Worm (Caenorhabditis elegans) whole organism, young adult: ENCODE measurements around the gene nol-6.

Experiments
- F33H1.4 ChIP-seq: fragments of 200-800 bp; sonication (Bioruptor generic); IDR thresholded peaks from 2 replicates; pipeline ENCODE4 v1.3.6; 2022; ENCODE audit warnings: missing genetic modification reagents, missing genetic modification characterization, missing compliant biosample characterization
- attf-3 ChIP-seq: fragments of 200-800 bp; sonication (Bioruptor generic); conservative IDR thresholded peaks from 2 replicates; pipeline ENCODE4 v1.3.6; 2022; ENCODE audit warnings: missing genetic modification reagents, missing genetic modification characterization, missing compliant biosample characterization
- efl-1 ChIP-seq: fragments of 150-350 bp; optimal IDR thresholded peaks from 2 replicates; lab custom pipeline; 2014; ENCODE audit warnings: missing biosample characterization, missing genetic modification reagents, missing genetic modification characterization
- hlh-26 ChIP-seq: fragments of 200-800 bp; sonication (Bioruptor generic); conservative IDR thresholded peaks from 2 replicates; pipeline ENCODE4 v1.3.6; 2022; ENCODE audit warnings: missing genetic modification reagents, missing genetic modification characterization, missing compliant biosample characterization
- lin-54 ChIP-seq: fragments of 200-800 bp; sonication (Bioruptor generic); optimal IDR thresholded peaks from 2 replicates; lab custom pipeline; 2018; ENCODE audit warnings: mild to moderate bottlenecking, missing genetic modification characterization, missing compliant biosample characterization
- lsy-27 ChIP-seq: sonication (generic microtip); optimal IDR thresholded peaks from 2 replicates; lab custom pipeline; 2017; ENCODE audit warnings: missing genetic modification characterization, mild to moderate bottlenecking, missing compliant biosample characterization, antibody characterized with exemption, missing genotype, borderline replicate concordance; ENCODE audit not compliant: insufficient read depth
- madf-8 ChIP-seq: fragments of 200-800 bp; sonication (Bioruptor generic); conservative IDR thresholded peaks from 2 replicates; pipeline ENCODE4 v1.3.6; 2022; ENCODE audit warnings: missing genetic modification reagents, missing genetic modification characterization, missing compliant biosample characterization
- mel-28 ChIP-seq: sonication (generic microtip); optimal IDR thresholded peaks from 2 replicates; lab custom pipeline; 2016; ENCODE audit warnings: borderline replicate concordance, mild to moderate bottlenecking, missing genetic modification characterization, missing compliant biosample characterization
- nhr-27 ChIP-seq: fragments of 200-800 bp; sonication (Bioruptor generic); optimal IDR thresholded peaks from 2 replicates; lab custom pipeline; 2018; ENCODE audit warnings: mild to moderate bottlenecking, missing genetic modification characterization, moderate library complexity, missing compliant biosample characterization
- rpc-1 ChIP-seq, 2 experiments: fragments of 150-350 bp in 1 of 2; sonication (generic microtip) in 1 of 2; optimal IDR thresholded peaks; 2 replicates each; lab custom pipeline; 2014 to 2018; ENCODE audit warnings: missing biosample characterization in 1 of 2, missing genetic modification characterization in 1 of 2, missing genetic modification reagents in 1 of 2, missing genotype in 1 of 2
- snpc-1.1 ChIP-seq: sonication (generic microtip); optimal IDR thresholded peaks from 2 replicates; lab custom pipeline; 2017; ENCODE audit warnings: missing genetic modification characterization, mild to moderate bottlenecking, missing compliant biosample characterization, antibody characterized with exemption, moderate library complexity, missing genotype, missing genetic modification reagents; ENCODE audit not compliant: insufficient read depth
- sptf-2 ChIP-seq: fragments of 200-800 bp; sonication (Bioruptor generic); optimal IDR thresholded peaks from 2 replicates; lab custom pipeline; 2018; ENCODE audit warnings: mild to moderate bottlenecking, missing genetic modification characterization, missing compliant biosample characterization

The nol-6 gene

ce11 chrII:1376795-1377194 lies 60.5 kb downstream of the nol-6 start:
- TF ChIP-seq snpc-1.1 (tag; lab: Kevin White, UChicago): no peak
- TF ChIP-seq rpc-1 (optimal IDR thresholded peaks at IDR 0.05; lab: Kevin White, UChicago): no peak
- no peak for TF ChIP-seq rpc-1 (tag; optimal IDR thresholded peaks at IDR 0.05; lab: Kevin White, UChicago)
- no peak for TF ChIP-seq nhr-27 (tag; lab: Kevin White, UChicago)
- TF ChIP-seq F33H1.4 (GFP tag; lab: Robert Waterston, UW): no peak
- TF ChIP-seq attf-3 (GFP tag; lab: Robert Waterston, UW): peak; percentile 89
- no peak for TF ChIP-seq sptf-2 (GFP tag; lab: Kevin White, UChicago)
- no peak for TF ChIP-seq lsy-27 (tag; lab: Kevin White, UChicago)
- TF ChIP-seq lin-54: no peak
- no peak for TF ChIP-seq hlh-26 (GFP tag; lab: Robert Waterston, UW)
- no peak for TF ChIP-seq mel-28
- peak; percentile 4 for TF ChIP-seq efl-1 (GFP tag; lab: Kevin White, UChicago)
- no peak for TF ChIP-seq madf-8 (GFP tag; lab: Robert Waterston, UW)
